Worm (Caenorhabditis elegans) whole organism, dauer: ENCODE data around the gene ubh-3.

ENCODE experiments used
- unc-62 ChIP-seq: sonication (generic microtip); optimal IDR thresholded peaks from 2 replicates; lab custom pipeline; 2017; ENCODE audit warnings: missing biosample characterization, missing genetic modification reagents, missing genetic modification characterization

Gene ubh-3

DNA sequence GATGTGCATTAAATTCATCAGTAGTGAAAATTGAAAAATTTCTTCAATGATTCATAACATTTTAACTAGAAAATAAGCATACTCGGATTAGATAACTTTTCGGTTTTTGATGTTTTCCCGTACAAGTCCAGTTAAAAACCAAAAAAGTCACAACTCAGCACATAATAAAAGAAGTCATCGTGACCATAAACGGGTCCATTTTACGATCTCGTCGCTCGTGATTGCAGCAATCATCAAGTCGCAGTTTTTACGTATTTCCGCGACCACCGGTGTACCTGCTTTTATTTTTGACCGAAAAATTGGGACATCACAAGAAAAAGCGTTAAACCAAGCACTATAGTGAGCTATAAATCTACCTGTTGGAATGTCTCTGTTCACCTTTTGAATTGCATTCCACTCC is 47.4 kb downstream of the ubh-3 start:
- TF ChIP-seq unc-62 (GFP tag; lab: Kevin White, UChicago): no peak

DNA sequence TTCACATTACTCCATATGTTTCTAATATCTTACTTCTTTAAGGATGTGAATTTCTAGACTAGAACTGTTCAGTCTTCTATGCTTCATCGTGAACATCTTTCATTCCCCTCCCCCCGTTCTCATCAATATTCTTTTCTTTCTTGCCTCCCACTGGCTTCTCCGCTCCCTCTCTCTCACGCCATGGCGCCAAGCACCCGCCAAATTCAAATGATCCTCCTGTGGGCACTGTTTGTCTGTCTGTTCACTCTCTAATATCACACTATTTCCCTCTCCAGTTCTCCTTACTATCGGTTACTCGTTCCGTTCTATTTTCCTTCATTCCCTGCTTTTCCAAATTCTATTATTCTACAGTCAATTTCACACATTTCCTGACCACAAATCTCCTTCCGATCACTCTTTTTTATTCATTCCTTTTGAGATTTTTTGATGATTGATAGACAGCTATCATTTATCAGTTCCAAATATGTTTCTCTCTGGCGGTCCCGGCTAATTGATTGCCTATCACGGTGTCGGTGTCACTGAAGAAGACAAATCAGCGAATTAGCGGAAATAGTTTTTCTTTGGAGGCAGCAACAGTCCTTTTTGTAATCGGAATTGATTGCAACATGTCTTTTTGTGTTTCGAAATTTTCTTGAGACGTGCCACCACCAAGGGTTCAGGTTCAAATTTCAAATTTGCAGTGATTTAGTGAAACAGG is 50.2 kb downstream of the ubh-3 start:
- TF ChIP-seq unc-62 (GFP tag; lab: Kevin White, UChicago): no peak

DNA sequence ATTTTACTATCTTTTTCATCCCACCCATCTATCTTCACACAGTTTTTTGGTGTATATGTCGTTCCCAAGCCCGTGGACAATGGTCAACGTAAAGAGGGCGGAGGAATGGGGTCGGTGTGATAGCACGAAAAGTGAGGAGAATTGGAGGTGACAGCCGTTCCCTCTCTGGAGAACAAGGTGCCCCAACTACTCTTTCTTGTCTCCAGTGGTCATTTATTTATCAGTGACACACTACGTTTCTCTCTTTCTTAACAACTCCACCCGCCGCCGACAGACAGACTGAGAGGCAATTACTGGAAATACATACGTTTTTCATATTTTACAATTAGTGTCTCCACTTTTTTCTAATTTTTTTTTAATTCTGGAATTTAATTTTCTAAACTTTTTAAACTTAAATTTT is 51.7 kb downstream of the ubh-3 start:
- no peak for TF ChIP-seq unc-62 (GFP tag; lab: Kevin White, UChicago)
